Worm (Caenorhabditis elegans): ENCODE data around the gene map-1.

map-1 gene

DNA sequence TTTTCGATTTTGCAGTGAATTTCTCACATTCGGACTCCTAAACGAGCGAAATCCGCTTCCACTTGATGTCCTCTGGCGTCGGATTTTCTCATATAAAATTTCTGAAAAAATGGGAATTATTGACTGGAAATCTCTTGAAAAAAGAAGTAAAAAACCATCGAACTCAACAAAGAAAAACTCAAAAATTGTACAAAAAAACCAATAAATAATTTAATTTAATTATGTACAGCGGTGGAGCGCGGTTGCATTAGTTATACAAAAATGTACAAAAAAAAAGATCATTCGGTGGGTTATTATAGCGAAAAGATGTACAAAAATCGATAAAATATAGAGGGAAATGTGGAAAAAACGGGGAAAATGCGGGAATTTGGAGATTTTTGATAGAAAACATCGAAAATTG, 36.0 kb upstream of the map-1 start, which contains the start of gene Y37E11AM.4:
Gene Y37E11AM.4, minus strand, starts transcription at position 101 of the 400 bp plus-strand sequence.
- TF ChIP-seq cnd-1 (tag; optimal IDR thresholded peaks at IDR 0.05): no peak
- no peak for TF ChIP-seq hlh-1 (tag; optimal IDR thresholded peaks at IDR 0.05)
- no peak for TF ChIP-seq elt-3 (tag; optimal IDR thresholded peaks at IDR 0.05)
- no peak for TF ChIP-seq ces-1 (GFP tag; optimal IDR thresholded peaks at IDR 0.05)
- no peak for TF ChIP-seq mab-5 (tag; optimal IDR thresholded peaks at IDR 0.05)
- TF ChIP-seq sptf-1 (tag; optimal IDR thresholded peaks at IDR 0.05): no peak
- no peak for TF ChIP-seq bed-3 (GFP tag; optimal IDR thresholded peaks at IDR 0.05)
- TF ChIP-seq nhr-76 (tag; optimal IDR thresholded peaks at IDR 0.05): no peak
- TF ChIP-seq M03D4.4 (tag; optimal IDR thresholded peaks at IDR 0.05): no peak
- TF ChIP-seq ham-2 (GFP tag; optimal IDR thresholded peaks at IDR 0.05): no peak

DNA sequence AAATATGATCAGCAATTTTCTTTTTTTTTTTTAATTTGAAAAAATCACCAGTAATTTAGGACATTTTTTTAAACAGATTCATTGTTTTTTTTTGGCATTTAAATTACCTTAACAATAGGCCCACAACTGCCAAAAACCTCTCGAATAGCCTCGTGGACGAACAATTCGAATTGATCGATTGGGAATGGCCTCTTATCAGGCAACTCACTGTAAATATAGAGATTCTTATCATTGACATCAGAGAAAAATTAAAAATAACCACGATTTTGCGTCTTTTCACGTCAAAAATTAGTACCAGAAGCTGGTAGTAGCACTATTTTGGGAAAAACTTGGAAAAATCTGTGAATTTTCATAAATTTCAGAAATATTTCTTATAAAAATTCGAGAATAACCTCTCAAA, 35.3 kb upstream of the map-1 start:
- no peak for TF ChIP-seq pha-4 (tag; optimal IDR thresholded peaks at IDR 0.05)
- TF ChIP-seq hlh-1 (tag; optimal IDR thresholded peaks at IDR 0.05): no peak
- no peak for TF ChIP-seq lin-32 (GFP tag; optimal IDR thresholded peaks at IDR 0.05)
- TF ChIP-seq elt-3 (tag; optimal IDR thresholded peaks at IDR 0.05): no peak
- no peak for TF ChIP-seq drap-1 (GFP tag; optimal IDR thresholded peaks at IDR 0.05)
- TF ChIP-seq elt-1 (tag; optimal IDR thresholded peaks at IDR 0.05; ENCODE audit: borderline replicate concordance, insufficient read depth): no peak
- no peak for TF ChIP-seq tbx-8 (GFP tag; optimal IDR thresholded peaks at IDR 0.05)
- no peak for TF ChIP-seq sptf-1 (tag; optimal IDR thresholded peaks at IDR 0.05)
- no peak for TF ChIP-seq nhr-12 (tag; optimal IDR thresholded peaks at IDR 0.05)
- TF ChIP-seq cnd-1 (tag; optimal IDR thresholded peaks at IDR 0.05): no peak
- no peak for TF ChIP-seq nhr-2 (tag; optimal IDR thresholded peaks at IDR 0.05)
- TF ChIP-seq flh-1 (GFP tag; optimal IDR thresholded peaks at IDR 0.05): no peak
- no peak for TF ChIP-seq ham-2 (GFP tag; optimal IDR thresholded peaks at IDR 0.05)
- TF ChIP-seq unc-62 (GFP tag; optimal IDR thresholded peaks at IDR 0.05): no peak
- TF ChIP-seq lsy-2 (tag; optimal IDR thresholded peaks at IDR 0.05): no peak
- TF ChIP-seq mls-2 (tag; optimal IDR thresholded peaks at IDR 0.05): no peak
- TF ChIP-seq nhr-28 (tag; optimal IDR thresholded peaks at IDR 0.05): no peak
- no peak for TF ChIP-seq nhr-237 (tag; optimal IDR thresholded peaks at IDR 0.05)
- no peak for TF ChIP-seq unc-39 (tag; optimal IDR thresholded peaks at IDR 0.05)
- TF ChIP-seq unc-120 (tag; optimal IDR thresholded peaks at IDR 0.05; ENCODE audit: poor library complexity, severe bottlenecking): no peak

DNA sequence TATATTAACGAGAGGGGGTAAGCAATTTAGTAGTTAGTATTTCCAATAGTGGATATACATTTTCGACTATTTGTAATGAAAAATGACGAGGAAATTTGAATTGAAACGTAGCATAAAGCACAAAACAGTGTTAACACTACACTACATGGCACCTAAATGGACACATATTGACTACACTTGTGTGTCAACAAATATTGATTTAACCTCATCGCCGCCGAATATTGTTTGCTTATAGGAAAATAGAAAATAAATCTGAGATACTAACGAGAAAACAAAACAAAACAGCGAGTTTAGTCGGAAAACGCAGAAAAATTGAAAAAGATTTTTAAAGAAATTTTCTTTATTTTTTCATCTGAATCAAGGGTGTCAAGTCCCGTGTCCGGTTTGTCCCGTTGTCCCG, 34.0 kb upstream of the map-1 start:
- TF ChIP-seq flh-1 (GFP tag; optimal IDR thresholded peaks at IDR 0.05) (no peak), pha-4 (tag; optimal IDR thresholded peaks at IDR 0.05) (peak; percentile 72), mab-5 (tag; optimal IDR thresholded peaks at IDR 0.05) (no peak)

DNA sequence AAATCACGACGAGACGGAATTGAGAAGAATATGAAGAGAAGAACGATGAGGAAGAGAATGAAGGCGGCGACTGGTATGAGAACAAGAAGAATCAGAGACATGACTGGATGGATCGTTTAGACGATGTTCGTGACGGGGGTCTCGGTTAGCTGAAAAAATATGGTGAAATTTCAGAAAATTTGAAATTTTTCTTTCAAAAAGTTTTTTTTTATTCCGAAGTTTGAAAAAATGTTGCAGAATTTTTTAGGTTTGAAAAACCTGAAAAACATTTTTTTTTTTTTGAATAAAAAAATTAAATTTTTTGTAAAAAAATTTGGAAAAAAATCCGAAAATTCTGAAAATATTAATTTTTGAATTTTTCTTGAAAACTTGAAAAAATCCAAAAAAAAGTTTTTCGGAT, 32.4 kb upstream of the map-1 start, which contains the start of gene Y37E11AM.3:
Gene Y37E11AM.3, minus strand, starts transcription at position 101 of the 400 bp plus-strand sequence.
- TF ChIP-seq pha-4 (tag; optimal IDR thresholded peaks at IDR 0.05) (no peak), mls-2 (tag; optimal IDR thresholded peaks at IDR 0.05) (no peak), ceh-39 (tag; optimal IDR thresholded peaks at IDR 0.05) (no peak), tbx-8 (GFP tag; optimal IDR thresholded peaks at IDR 0.05) (no peak), sem-2 (GFP tag; optimal IDR thresholded peaks at IDR 0.05) (no peak), cnd-1 (tag; optimal IDR thresholded peaks at IDR 0.05) (no peak), nhr-12 (tag; optimal IDR thresholded peaks at IDR 0.05) (no peak), lsy-2 (tag; optimal IDR thresholded peaks at IDR 0.05) (no peak), ceh-43 (GFP tag; optimal IDR thresholded peaks at IDR 0.05) (no peak)

DNA sequence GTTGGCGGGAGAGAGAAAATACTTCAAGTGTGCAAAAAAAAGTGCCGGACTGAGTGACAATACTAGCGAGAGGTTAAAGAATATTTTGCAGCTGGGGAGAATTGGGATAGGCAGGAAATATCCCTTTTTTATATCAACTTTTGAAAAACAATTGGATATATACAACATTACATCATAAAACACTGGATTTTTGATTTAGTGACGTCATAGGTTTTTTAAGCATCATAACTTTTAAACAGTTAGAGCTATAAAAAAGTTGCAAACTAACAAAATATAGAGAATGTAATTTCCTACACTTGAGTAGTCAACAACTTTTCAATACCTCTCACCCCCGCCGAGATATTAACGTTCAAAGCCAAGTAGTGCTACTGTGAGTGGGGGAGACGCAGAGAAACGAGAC, 24.1 kb upstream of the map-1 start:
- no peak for TF ChIP-seq ham-2 (GFP tag; optimal IDR thresholded peaks at IDR 0.05)
- TF ChIP-seq zip-8 (tag; optimal IDR thresholded peaks at IDR 0.05): peak; percentile 94

DNA sequence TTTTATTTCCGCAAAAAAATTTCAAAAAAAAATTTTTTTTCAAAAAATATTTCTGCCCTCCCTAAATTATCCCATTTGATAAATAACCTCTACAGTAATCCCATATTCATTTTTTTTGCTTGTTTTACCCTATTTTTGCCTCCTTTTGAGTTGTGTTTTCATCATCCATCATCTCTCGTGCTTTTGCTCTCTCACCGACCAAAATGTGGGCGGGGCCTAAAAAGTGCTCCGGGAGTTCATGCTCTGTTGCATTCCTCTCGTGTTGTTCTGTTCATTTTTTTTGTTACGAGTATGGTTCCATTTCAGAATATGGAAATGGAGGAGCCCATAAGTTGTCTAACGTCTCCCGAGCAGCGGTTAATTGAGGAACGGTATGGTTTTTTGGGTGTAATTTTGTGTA, 22.5 kb upstream of the map-1 start, which contains the start of gene Y37E11AL.1:
Gene Y37E11AL.1, plus strand, starts transcription at position 301 of the 400 bp plus-strand sequence.
- TF ChIP-seq nhr-76 (tag; optimal IDR thresholded peaks at IDR 0.05): no peak
- TF ChIP-seq mls-2 (tag; optimal IDR thresholded peaks at IDR 0.05): no peak
